Fruit fly (Drosophila melanogaster): Measurements from ENCODE around the gene Aven.
A peak's percentile ranks its signal among the peaks of the same experiment; 100 is the strongest.

Gene Aven

DNA sequence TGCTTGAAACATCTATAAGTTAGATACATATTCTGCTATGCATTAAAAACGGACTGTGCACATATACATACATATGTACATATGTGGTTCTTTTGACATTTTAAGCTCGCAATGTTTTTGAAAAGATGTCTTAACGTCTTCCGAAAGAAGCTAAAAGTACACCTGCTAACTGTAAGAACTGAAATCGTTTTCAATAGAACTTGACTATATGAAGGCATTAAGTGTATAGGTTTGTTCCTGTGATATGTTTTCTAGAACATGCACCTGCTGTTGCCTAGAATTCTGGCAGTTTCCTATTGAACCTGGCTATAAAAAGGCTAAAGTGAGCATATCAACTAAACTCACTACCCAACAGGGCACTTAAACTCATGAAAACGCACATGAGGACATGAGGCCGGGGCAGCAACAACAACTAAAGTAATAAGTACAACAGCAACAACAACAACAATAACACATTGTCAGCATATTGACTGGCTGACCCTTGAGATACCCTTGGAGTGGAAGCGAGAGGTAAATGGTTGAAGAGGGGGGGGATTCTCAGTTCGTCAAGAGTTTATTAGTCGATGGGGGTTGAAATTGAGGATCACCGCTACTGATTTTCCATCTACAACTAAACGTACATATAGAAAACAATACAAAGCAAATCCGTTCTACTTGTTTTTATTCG lies 34.8 kb upstream of the Aven start:
- TF ChIP-seq N (GFP tag; optimal IDR thresholded peaks at IDR 0.05) = no peak
- peak; percentile 14 for TF ChIP-seq fru (GFP tag; optimal IDR thresholded peaks at IDR 0.05)
- no peak for TF ChIP-seq sv (GFP tag; optimal IDR thresholded peaks at IDR 0.05)
- TF ChIP-seq Rel (GFP tag; optimal IDR thresholded peaks at IDR 0.05) = no peak
- no peak for TF ChIP-seq Rel (tag; optimal IDR thresholded peaks at IDR 0.05)
- TF ChIP-seq Mio (GFP tag; optimal IDR thresholded peaks at IDR 0.05) = no peak
- no peak for TF ChIP-seq Dfd (GFP tag; optimal IDR thresholded peaks at IDR 0.05)
- no peak for TF ChIP-seq Vsx2 (GFP tag; optimal IDR thresholded peaks at IDR 0.05; ENCODE audit: partially characterized antibody)
- TF ChIP-seq woc (GFP tag; optimal IDR thresholded peaks at IDR 0.05) = peak; percentile 41
- TF ChIP-seq Myc (optimal IDR thresholded peaks at IDR 0.05) = peak; percentile 66
- TF ChIP-seq rgr (GFP tag; optimal IDR thresholded peaks at IDR 0.05) = no peak
- TF ChIP-seq ey (GFP tag; optimal IDR thresholded peaks at IDR 0.05) = no peak
- TF ChIP-seq usp (GFP tag; optimal IDR thresholded peaks at IDR 0.05) = no peak

DNA sequence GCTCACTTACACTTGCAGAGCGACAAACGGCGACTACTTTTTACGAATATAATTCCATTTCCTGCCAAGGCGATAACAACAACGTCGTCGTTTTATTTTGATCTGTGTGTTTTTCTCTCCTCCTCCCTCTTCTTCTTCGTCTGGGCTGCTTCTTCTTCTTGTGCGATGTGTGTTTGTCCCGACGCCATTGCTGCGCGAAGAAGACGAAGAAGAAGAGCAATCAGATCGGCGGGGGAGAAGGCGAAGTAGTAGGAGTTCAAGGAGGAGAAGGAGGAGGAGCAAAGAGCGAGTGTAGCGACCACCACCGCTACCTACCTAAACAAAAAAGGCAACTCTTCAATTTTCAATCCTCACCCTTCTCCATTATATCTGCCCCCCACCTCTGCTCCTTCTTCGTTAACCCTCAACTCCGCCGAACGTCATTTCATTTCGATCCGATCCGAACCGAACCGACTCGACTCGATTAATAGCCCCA lies 34.1 kb upstream of the Aven start:
- TF ChIP-seq fru (GFP tag; optimal IDR thresholded peaks at IDR 0.05) (peak; percentile 62), CG9705 (GFP tag; optimal IDR thresholded peaks at IDR 0.05) (no peak), Dif (GFP tag; optimal IDR thresholded peaks at IDR 0.05; ENCODE audit: partially characterized antibody) (peak; percentile 21), Sp1 (GFP tag; optimal IDR thresholded peaks at IDR 0.05) (peak; percentile 16), Rel (GFP tag; optimal IDR thresholded peaks at IDR 0.05) (no peak), Rel (tag; optimal IDR thresholded peaks at IDR 0.05) (peak; percentile 61), N (GFP tag; optimal IDR thresholded peaks at IDR 0.05) (no peak), psq (GFP tag; optimal IDR thresholded peaks at IDR 0.05) (peak; percentile 96)

dm6 chrX:12662679-12663463 lies 33.4 kb upstream of the Aven start:
- TF ChIP-seq Dfd (GFP tag; optimal IDR thresholded peaks at IDR 0.05) (no peak), psq (GFP tag; optimal IDR thresholded peaks at IDR 0.05) (peak; percentile 59), ey (GFP tag; optimal IDR thresholded peaks at IDR 0.05) (no peak), HLH106 (tag; optimal IDR thresholded peaks at IDR 0.05) (peak; percentile 68), Mio (GFP tag; optimal IDR thresholded peaks at IDR 0.05) (no peak), Hnf4 (GFP tag; optimal IDR thresholded peaks at IDR 0.05) (no peak), rgr (GFP tag; optimal IDR thresholded peaks at IDR 0.05) (peak; percentile 63), CG9705 (GFP tag; optimal IDR thresholded peaks at IDR 0.05) (no peak), dmrt93B (GFP tag; optimal IDR thresholded peaks at IDR 0.05) (peak; percentile 45), h (GFP tag; optimal IDR thresholded peaks at IDR 0.05) (peak; percentile 50), tai (GFP tag; optimal IDR thresholded peaks at IDR 0.05) (no peak), foxo (GFP tag; optimal IDR thresholded peaks at IDR 0.05) (peak in 1 of 2 experiments; percentile 72), OdsH (GFP tag; optimal IDR thresholded peaks at IDR 0.05) (peak; percentile 59), Sp1 (GFP tag; optimal IDR thresholded peaks at IDR 0.05) (peak; percentile 72)

dm6 chrX:12661435-12661949 lies 32.1 kb upstream of the Aven start:
- TF ChIP-seq sage (GFP tag; optimal IDR thresholded peaks at IDR 0.05) (no peak), usp (GFP tag; optimal IDR thresholded peaks at IDR 0.05) (no peak), Jra (GFP tag; optimal IDR thresholded peaks at IDR 0.05) (no peak), Dif (GFP tag; optimal IDR thresholded peaks at IDR 0.05; ENCODE audit: partially characterized antibody) (peak; percentile 19), Hnf4 (GFP tag; optimal IDR thresholded peaks at IDR 0.05) (no peak), br (GFP tag; optimal IDR thresholded peaks at IDR 0.05) (peak; percentile 7), brk (GFP tag; optimal IDR thresholded peaks at IDR 0.05) (no peak), rgr (GFP tag; optimal IDR thresholded peaks at IDR 0.05) (peak; percentile 51), Abd-B (GFP tag; optimal IDR thresholded peaks at IDR 0.05) (no peak), Vsx2 (GFP tag; optimal IDR thresholded peaks at IDR 0.05; ENCODE audit: partially characterized antibody) (no peak), h (GFP tag; optimal IDR thresholded peaks at IDR 0.05) (peak; percentile 17), Myc (optimal IDR thresholded peaks at IDR 0.05) (no peak), Rel (GFP tag; optimal IDR thresholded peaks at IDR 0.05) (no peak), Rel (tag; optimal IDR thresholded peaks at IDR 0.05) (peak; percentile 90), CG9705 (GFP tag; optimal IDR thresholded peaks at IDR 0.05) (no peak), GATAd (GFP tag; optimal IDR thresholded peaks at IDR 0.05) (no peak), psq (GFP tag; optimal IDR thresholded peaks at IDR 0.05) (peak; percentile 76), CrebA (GFP tag; optimal IDR thresholded peaks at IDR 0.05; ENCODE audit: borderline replicate concordance) (peak; percentile 48), foxo (GFP tag; optimal IDR thresholded peaks at IDR 0.05) (no peak), CG32264 (GFP tag; optimal IDR thresholded peaks at IDR 0.05) (no peak), jim (GFP tag; optimal IDR thresholded peaks at IDR 0.05) (no peak), fru (GFP tag; optimal IDR thresholded peaks at IDR 0.05) (peak; percentile 47), sv (GFP tag; optimal IDR thresholded peaks at IDR 0.05) (no peak), dl (GFP tag; optimal IDR thresholded peaks at IDR 0.05; ENCODE audit: insufficient read depth in 1 of 2, partially characterized antibody in 2 of 2) (peak in 1 of 2 experiments; percentile 16), Sp1 (GFP tag; optimal IDR thresholded peaks at IDR 0.05) (no peak), ey (GFP tag; optimal IDR thresholded peaks at IDR 0.05) (peak; percentile 12), OdsH (GFP tag; optimal IDR thresholded peaks at IDR 0.05) (peak; percentile 45), Hr78 (GFP tag; optimal IDR thresholded peaks at IDR 0.05) (no peak)
